Worm (Caenorhabditis elegans): ENCODE data around the gene H25P19.1.

- TF ChIP-seq F37B4.10 (GFP tag; IDR thresholded peaks at IDR 0.05) (no peak), dpff-1 (tag; optimal IDR thresholded peaks at IDR 0.05) (no peak), ceh-79 (tag; optimal IDR thresholded peaks at IDR 0.05) (no peak), hmg-1.2 (GFP tag; IDR thresholded peaks at IDR 0.05) (peak; percentile 85), rpc-1 (optimal IDR thresholded peaks at IDR 0.05) (no peak), rpc-1 (tag; optimal IDR thresholded peaks at IDR 0.05) (no peak), nfya-1 (tag; optimal IDR thresholded peaks at IDR 0.05; ENCODE audit: borderline replicate concordance, insufficient read depth) (no peak), nhr-120 (GFP tag; IDR thresholded peaks at IDR 0.05) (no peak), madf-3 (GFP tag; IDR thresholded peaks at IDR 0.05) (peak; percentile 64; the same call in 1 of the 2 replicates)
Observed at ce11 chrV:731330-731729, 43.8 kb downstream of the H25P19.1 start.
